Worm (Caenorhabditis elegans): Measurements from ENCODE around the gene gpa-13.
A peak's percentile ranks its signal among the peaks of the same experiment; 100 is the strongest.

The gpa-13 gene

DNA sequence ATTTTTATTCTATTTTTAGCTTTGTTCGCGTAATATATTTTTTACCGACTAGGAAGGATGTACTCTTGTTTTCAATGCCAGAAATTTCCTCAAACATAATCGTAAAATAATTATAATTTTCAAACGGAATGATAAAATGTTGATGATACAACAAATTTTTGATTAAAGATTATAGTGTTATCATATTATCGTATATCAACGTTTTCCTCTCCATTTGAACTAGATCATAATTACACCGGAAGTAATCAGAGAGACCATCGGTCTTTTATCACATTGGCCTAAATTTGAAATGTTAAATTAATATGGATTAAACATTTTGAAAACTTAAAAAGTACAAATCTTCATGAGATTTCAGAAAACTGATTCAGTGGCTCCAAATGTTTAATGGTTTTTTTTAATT, 22.0 kb downstream of the gpa-13 start:
- TF ChIP-seq nhr-237 (tag; optimal IDR thresholded peaks at IDR 0.05) (no peak), efl-1 (optimal IDR thresholded peaks at IDR 0.05) (no peak), efl-1 (GFP tag; optimal IDR thresholded peaks at IDR 0.05 in 1 of 2) (peak in 1 of 2 experiments; percentile 2), elt-2 (tag; optimal IDR thresholded peaks at IDR 0.05) (peak; percentile 80), elt-3 (tag; optimal IDR thresholded peaks at IDR 0.05) (peak in 2 of 6 experiments; percentile 11 to 29), mep-1 (tag; optimal IDR thresholded peaks at IDR 0.05) (no peak), mdl-1 (tag; optimal IDR thresholded peaks at IDR 0.05) (no peak), jun-1 (tag; optimal IDR thresholded peaks at IDR 0.05) (peak; percentile 45), nhr-85 (tag) (peak; percentile 69), ztf-11 (tag; optimal IDR thresholded peaks at IDR 0.05) (no peak)

- no peak for TF ChIP-seq efl-1 (optimal IDR thresholded peaks at IDR 0.05)
- TF ChIP-seq efl-1 (GFP tag; optimal IDR thresholded peaks at IDR 0.05 in 1 of 2): peak in 1 of 2 experiments; percentile 70
- no peak for TF ChIP-seq aha-1 (tag; optimal IDR thresholded peaks at IDR 0.05)
- TF ChIP-seq pqm-1 (tag; optimal IDR thresholded peaks at IDR 0.05): no peak
Observed at ce11 chrV:12729220-12729619, 25.5 kb downstream of the gpa-13 start, which contains the start of gene R11D1.10. R11D1.10 (plus strand) TSS chrV:12729520.

DNA sequence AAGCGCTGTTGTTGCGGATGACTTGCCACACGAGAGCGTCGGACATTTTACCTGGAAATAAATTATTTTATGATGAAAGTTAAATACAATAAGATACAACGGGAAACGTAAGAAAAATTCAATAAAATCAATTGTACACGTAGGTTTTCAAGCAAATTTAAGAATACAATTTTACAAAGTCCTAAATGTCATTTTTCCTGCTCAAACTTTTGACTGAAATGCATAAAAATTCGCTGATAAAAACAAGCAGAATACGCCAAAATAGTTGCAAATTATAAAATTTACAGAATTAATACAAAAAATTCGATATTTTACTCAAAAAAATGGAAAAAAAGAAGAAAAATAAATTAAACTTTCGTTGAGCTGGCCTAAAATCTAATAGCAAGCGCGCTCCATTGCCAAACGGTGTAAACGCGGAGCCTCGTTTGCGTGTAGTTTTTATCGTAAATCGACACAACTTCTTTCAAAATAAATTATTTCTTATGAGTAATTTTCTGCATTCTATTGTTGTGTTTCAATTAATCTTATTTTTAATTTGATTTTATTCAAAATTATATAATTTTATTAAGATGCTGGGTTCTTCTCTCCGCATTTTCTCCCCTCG, 26.6 kb downstream of the gpa-13 start, which contains the start of the genes rpl-28 and mrpl-49:
Gene rpl-28 (minus strand): TSS at position 51 of the 604 bp plus-strand sequence.
Gene mrpl-49 (plus strand): TSS at position 570 of the 604 bp plus-strand sequence.
- TF ChIP-seq nhr-20 (tag; optimal IDR thresholded peaks at IDR 0.05) (peak; percentile 92), unc-86 (tag; optimal IDR thresholded peaks at IDR 0.05) (peak; percentile 72), nhr-47 (tag; optimal IDR thresholded peaks at IDR 0.05) (peak; percentile 90), hpl-2 (GFP tag; optimal IDR thresholded peaks at IDR 0.05) (peak; percentile 23), mep-1 (tag; optimal IDR thresholded peaks at IDR 0.05) (peak; percentile 97), nhr-84 (tag; optimal IDR thresholded peaks at IDR 0.05) (no peak), ceh-90 (tag; optimal IDR thresholded peaks at IDR 0.05) (peak; percentile 61), C34B4.2 (tag; optimal IDR thresholded peaks at IDR 0.05) (no peak), dsc-1 (tag; optimal IDR thresholded peaks at IDR 0.05) (peak; percentile 71), nhr-19 (GFP tag; conservative IDR thresholded peaks at IDR 0.05) (peak; percentile 86), nhr-71 (tag; optimal IDR thresholded peaks at IDR 0.05) (peak; percentile 91), lin-39 (tag; optimal IDR thresholded peaks at IDR 0.05) (peak; percentile 78), nhr-76 (tag; optimal IDR thresholded peaks at IDR 0.05) (no peak), xbp-1 (tag; optimal IDR thresholded peaks at IDR 0.05) (peak; percentile 89), F16B12.6 (tag; optimal IDR thresholded peaks at IDR 0.05) (peak; percentile 62), vab-15 (tag; optimal IDR thresholded peaks at IDR 0.05) (no peak), nhr-11 (tag; optimal IDR thresholded peaks at IDR 0.05) (no peak), nhr-12 (tag; optimal IDR thresholded peaks at IDR 0.05) (no peak), alr-1 (tag; optimal IDR thresholded peaks at IDR 0.05; ENCODE audit: borderline replicate concordance) (peak; percentile 1), mab-9 (GFP tag; IDR thresholded peaks at IDR 0.05) (0 out of 2 replicates have a peak, but pooled peaks have one; percentile 8), ceh-63 (GFP tag; optimal IDR thresholded peaks at IDR 0.05) (no peak), C04F5.9 (tag; optimal IDR thresholded peaks at IDR 0.05) (peak; percentile 61), mef-2 (tag; optimal IDR thresholded peaks at IDR 0.05) (peak; percentile 29), skn-1 (tag; optimal IDR thresholded peaks at IDR 0.05) (peak; percentile 93), lin-14 (GFP tag; optimal IDR thresholded peaks at IDR 0.05) (peak; percentile 95), ceh-8 (GFP tag; optimal IDR thresholded peaks at IDR 0.05) (peak; percentile 56), sptf-1 (tag; optimal IDR thresholded peaks at IDR 0.05) (no peak), elt-2 (tag; optimal IDR thresholded peaks at IDR 0.05) (peak; percentile 33), tbx-2 (tag; optimal IDR thresholded peaks at IDR 0.05) (peak; percentile 83), zag-1 (tag; optimal IDR thresholded peaks at IDR 0.05) (peak; percentile 48), mdl-1 (tag; optimal IDR thresholded peaks at IDR 0.05) (peak in 1 of 2 experiments; percentile 88), unc-130 (tag; optimal IDR thresholded peaks at IDR 0.05) (peak; percentile 85), egl-27 (tag; optimal IDR thresholded peaks at IDR 0.05) (no peak), lin-15B (tag; optimal IDR thresholded peaks at IDR 0.05) (peak; percentile 98), ceh-82 (tag; optimal IDR thresholded peaks at IDR 0.05) (peak; percentile 92 to 93 (median 93)), efl-1 (optimal IDR thresholded peaks at IDR 0.05) (peak; percentile 86 to 87), efl-1 (GFP tag; optimal IDR thresholded peaks at IDR 0.05 in 1 of 2) (peak; percentile 84 to 98), isw-1 (GFP tag; IDR thresholded peaks at IDR 0.05) (peak; percentile 87), hlh-4 (tag; optimal IDR thresholded peaks at IDR 0.05) (no peak), fkh-8 (tag; optimal IDR thresholded peaks at IDR 0.05) (peak; percentile 94), elt-3 (tag; optimal IDR thresholded peaks at IDR 0.05) (peak in 4 of 6 experiments; percentile 51 to 92 (median 70))

Measured in whole organism, L1 larva.